Worm (Caenorhabditis elegans): Measurements from ENCODE around the gene K07C5.3.

ce11 chrV:10332012-10332411 is 10.8 kb upstream of the K07C5.3 start, which contains the start of gene crm-1:
- no peak for TF ChIP-seq unc-62 (GFP tag; optimal IDR thresholded peaks at IDR 0.05)
- no peak for TF ChIP-seq drap-1 (GFP tag; optimal IDR thresholded peaks at IDR 0.05)
- TF ChIP-seq nhr-237 (tag; optimal IDR thresholded peaks at IDR 0.05) = no peak
- TF ChIP-seq elt-3 (tag; optimal IDR thresholded peaks at IDR 0.05) = no peak
- no peak for TF ChIP-seq ces-1 (GFP tag; optimal IDR thresholded peaks at IDR 0.05)
- no peak for TF ChIP-seq lin-13 (tag; optimal IDR thresholded peaks at IDR 0.05)
- TF ChIP-seq unc-39 (tag; optimal IDR thresholded peaks at IDR 0.05) = no peak
- TF ChIP-seq pha-4 (tag; optimal IDR thresholded peaks at IDR 0.05) = no peak
- TF ChIP-seq nhr-28 (tag; optimal IDR thresholded peaks at IDR 0.05) = no peak

Measured in whole organism, mixed stage, embryonic.